Worm (Caenorhabditis elegans) whole organism, L3 larva: ENCODE results near the gene ZK632.11.

Experiments used
- R02D3.7 ChIP-seq: fragments of 150-350 bp; optimal IDR thresholded peaks from 2 replicates; lab custom pipeline; 2014; ENCODE audit warnings: missing biosample characterization, missing genetic modification characterization
- ZK546.5 ChIP-seq: sonication (generic microtip); optimal IDR thresholded peaks from 2 replicates; lab custom pipeline; 2017; ENCODE audit warnings: missing biosample characterization, missing genetic modification characterization
- ama-1 ChIP-seq: fragments of 150-350 bp; optimal IDR thresholded peaks from 2 replicates; lab custom pipeline; 2018
- daf-12 ChIP-seq: fragments of 150-350 bp; optimal IDR thresholded peaks from 2 replicates; lab custom pipeline; 2014; ENCODE audit warnings: missing biosample characterization, missing genetic modification reagents, missing genetic modification characterization
- egl-27 ChIP-seq: sonication (generic microtip); optimal IDR thresholded peaks from 4 replicates; lab custom pipeline; 2017; ENCODE audit warnings: missing biosample characterization, missing genetic modification reagents, missing genetic modification characterization
- fkh-10 ChIP-seq: sonication (generic microtip); optimal IDR thresholded peaks from 2 replicates; lab custom pipeline; 2017; ENCODE audit warnings: missing biosample characterization, missing genetic modification reagents, missing genetic modification characterization
- nhr-12 ChIP-seq: fragments of 150-350 bp; optimal IDR thresholded peaks from 2 replicates; lab custom pipeline; 2014; ENCODE audit warnings: missing biosample characterization, missing genetic modification characterization
- nhr-77 ChIP-seq: fragments of 150-350 bp; optimal IDR thresholded peaks from 2 replicates; lab custom pipeline; 2014; ENCODE audit warnings: missing biosample characterization, missing genetic modification characterization
- snpc-4 ChIP-seq: fragments of 150-350 bp; optimal IDR thresholded peaks from 2 replicates; lab custom pipeline; 2014; ENCODE audit warnings: missing biosample characterization, missing genetic modification characterization
- unc-39 ChIP-seq: sonication (generic microtip); optimal IDR thresholded peaks from 4 replicates; lab custom pipeline; 2017; ENCODE audit warnings: missing biosample characterization, missing genetic modification characterization
- ztf-11 ChIP-seq: fragments of 150-350 bp; optimal IDR thresholded peaks from 2 replicates; lab custom pipeline; 2014; ENCODE audit warnings: missing biosample characterization, missing genetic modification characterization

DNA sequence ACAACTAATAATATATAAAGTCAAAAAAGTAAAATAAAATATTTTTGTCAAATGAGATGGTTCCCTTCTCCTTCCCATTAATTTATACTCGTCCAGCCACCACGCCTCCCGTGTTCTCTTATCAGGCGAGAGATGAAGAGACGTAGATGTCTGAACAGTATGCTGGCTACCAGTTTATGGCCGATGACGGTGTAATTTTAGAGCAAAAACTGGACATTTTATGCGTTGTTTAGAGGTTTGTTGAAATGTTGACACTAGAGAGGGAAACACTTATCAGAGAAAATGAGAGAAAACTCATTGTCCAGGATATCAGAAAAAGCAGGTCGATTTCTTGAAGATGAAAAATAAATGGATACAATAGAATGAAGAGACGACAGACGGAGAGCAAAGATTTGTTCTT lies 29.4 kb downstream of the ZK632.11 start:
- TF ChIP-seq unc-39 (tag; lab: Kevin White, UChicago) (no peak), ZK546.5 (tag; lab: Kevin White, UChicago) (no peak), daf-12 (tag; lab: Kevin White, UChicago) (no peak), ama-1 (lab: Kevin White, UChicago) (no peak), nhr-12 (tag; lab: Kevin White, UChicago) (no peak), fkh-10 (GFP tag; lab: Kevin White, UChicago) (no peak), ztf-11 (tag; lab: Kevin White, UChicago) (no peak), egl-27 (tag; lab: Kevin White, UChicago) (no peak), nhr-77 (tag; lab: Kevin White, UChicago) (no peak), R02D3.7 (tag; lab: Kevin White, UChicago) (no peak), snpc-4 (no peak)
